Worm (Caenorhabditis elegans) whole organism, mixed stage, embryonic: Measurements from ENCODE around the gene nhr-158.

Experiments used
- bed-3 ChIP-seq: fragments of 200-800 bp; sonication (Bioruptor generic); optimal IDR thresholded peaks from 3 replicates; lab custom pipeline; 2018; ENCODE audit warnings: mild to moderate bottlenecking, missing genetic modification characterization, moderate library complexity, missing compliant biosample characterization
- blmp-1 ChIP-seq: fragments of 150-350 bp; optimal IDR thresholded peaks from 2 replicates; lab custom pipeline; 2014; ENCODE audit warnings: missing biosample characterization, missing genetic modification characterization
- ceh-39 ChIP-seq: fragments of 150-350 bp; optimal IDR thresholded peaks from 2 replicates; lab custom pipeline; 2014; ENCODE audit warnings: missing biosample characterization, missing genetic modification characterization
- ceh-43 ChIP-seq: fragments of 200-800 bp; sonication (Bioruptor generic); optimal IDR thresholded peaks from 2 replicates; lab custom pipeline; 2018; ENCODE audit warnings: mild to moderate bottlenecking, missing genetic modification characterization, moderate library complexity, missing compliant biosample characterization
- ceh-83 ChIP-seq: fragments of 200-800 bp; sonication (Bioruptor generic); optimal IDR thresholded peaks from 2 replicates; lab custom pipeline; 2018; ENCODE audit warnings: mild to moderate bottlenecking, missing genetic modification characterization, missing compliant biosample characterization
- ces-1 ChIP-seq: fragments of 150-350 bp; optimal IDR thresholded peaks from 2 replicates; lab custom pipeline; 2014; ENCODE audit warnings: missing biosample characterization, missing genetic modification reagents, missing genetic modification characterization
- cnd-1 ChIP-seq: fragments of 200-800 bp; sonication (Bioruptor generic); optimal IDR thresholded peaks from 2 replicates; lab custom pipeline; 2018; ENCODE audit warnings: mild to moderate bottlenecking, missing genetic modification characterization, missing compliant biosample characterization
- drap-1 ChIP-seq: fragments of 200-800 bp; sonication (Bioruptor generic); optimal IDR thresholded peaks from 3 replicates; lab custom pipeline; 2018; ENCODE audit warnings: mild to moderate bottlenecking, missing genetic modification characterization, missing compliant biosample characterization
- elt-1 ChIP-seq: sonication (generic microtip); optimal IDR thresholded peaks from 2 replicates; lab custom pipeline; 2017; ENCODE audit warnings: missing genetic modification characterization, mild to moderate bottlenecking, missing compliant biosample characterization, antibody characterized with exemption, moderate library complexity, borderline replicate concordance; ENCODE audit not compliant: insufficient read depth
- elt-3 ChIP-seq: fragments of 150-350 bp; optimal IDR thresholded peaks from 2 replicates; lab custom pipeline; 2014; ENCODE audit warnings: missing biosample characterization, missing genetic modification characterization
- flh-1 ChIP-seq: fragments of 200-800 bp; sonication (Bioruptor generic); optimal IDR thresholded peaks from 2 replicates; lab custom pipeline; 2018; ENCODE audit warnings: mild to moderate bottlenecking, missing genetic modification characterization, moderate library complexity, missing compliant biosample characterization
- ham-2 ChIP-seq: fragments of 200-800 bp; sonication (Bioruptor generic); optimal IDR thresholded peaks from 2 replicates; lab custom pipeline; 2018; ENCODE audit warnings: mild to moderate bottlenecking, missing genetic modification characterization, missing compliant biosample characterization
- hlh-1 ChIP-seq: fragments of 150-350 bp; optimal IDR thresholded peaks from 2 replicates; lab custom pipeline; 2014; ENCODE audit warnings: missing biosample characterization, missing genetic modification reagents, missing genetic modification characterization
- lin-13 ChIP-seq: fragments of 150-350 bp; optimal IDR thresholded peaks from 2 replicates; lab custom pipeline; 2014; ENCODE audit warnings: missing biosample characterization, missing genetic modification characterization
- lin-32 ChIP-seq: fragments of 200-800 bp; sonication (Bioruptor generic); optimal IDR thresholded peaks from 2 replicates; lab custom pipeline; 2018; ENCODE audit warnings: mild to moderate bottlenecking, missing genetic modification characterization, missing compliant biosample characterization
- mab-5 ChIP-seq: fragments of 150-350 bp; optimal IDR thresholded peaks from 2 replicates; lab custom pipeline; 2014; ENCODE audit warnings: missing biosample characterization, missing genetic modification characterization
- mep-1 ChIP-seq: fragments of 150-350 bp; optimal IDR thresholded peaks from 2 replicates; lab custom pipeline; 2017; ENCODE audit warnings: missing biosample characterization, missing genetic modification reagents, missing genetic modification characterization, inconsistent platforms
- mls-2 ChIP-seq: sonication (generic microtip); optimal IDR thresholded peaks from 2 replicates; lab custom pipeline; 2016; ENCODE audit warnings: mild to moderate bottlenecking, missing genetic modification characterization, moderate library complexity, missing compliant biosample characterization
- nhr-12 ChIP-seq: fragments of 150-350 bp; optimal IDR thresholded peaks from 2 replicates; lab custom pipeline; 2014; ENCODE audit warnings: missing biosample characterization, missing genetic modification characterization
- nhr-2 ChIP-seq: fragments of 150-350 bp; optimal IDR thresholded peaks from 2 replicates; lab custom pipeline; 2014; ENCODE audit warnings: missing biosample characterization, missing genetic modification characterization
- nhr-237 ChIP-seq: fragments of 150-350 bp; optimal IDR thresholded peaks from 2 replicates; lab custom pipeline; 2014; ENCODE audit warnings: missing biosample characterization, missing genetic modification characterization
- nhr-28 ChIP-seq: fragments of 150-350 bp; optimal IDR thresholded peaks from 2 replicates; lab custom pipeline; 2014; ENCODE audit warnings: missing biosample characterization, missing genetic modification characterization
- pha-4 ChIP-seq: fragments of 150-350 bp; optimal IDR thresholded peaks from 2 replicates; lab custom pipeline; 2018; ENCODE audit warnings: missing biosample characterization, missing genetic modification reagents, missing genetic modification characterization
- sem-2 ChIP-seq: fragments of 200-800 bp; sonication (Bioruptor generic); optimal IDR thresholded peaks from 2 replicates; lab custom pipeline; 2018; ENCODE audit warnings: mild to moderate bottlenecking, missing genetic modification characterization, missing compliant biosample characterization
- snpc-4 ChIP-seq: fragments of 150-350 bp; optimal IDR thresholded peaks from 2 replicates; lab custom pipeline; 2014; ENCODE audit warnings: missing biosample characterization, missing genetic modification characterization
- sptf-1 ChIP-seq: sonication (generic microtip); optimal IDR thresholded peaks from 2 replicates; lab custom pipeline; 2017; ENCODE audit warnings: mild to moderate bottlenecking, missing genetic modification characterization, moderate library complexity, missing compliant biosample characterization
- tbx-8 ChIP-seq: fragments of 200-800 bp; sonication (Bioruptor generic); optimal IDR thresholded peaks from 2 replicates; lab custom pipeline; 2018; ENCODE audit warnings: mild to moderate bottlenecking, missing genetic modification characterization, moderate library complexity, missing compliant biosample characterization
- unc-120 ChIP-seq: sonication (generic microtip); optimal IDR thresholded peaks from 2 replicates; lab custom pipeline; 2017; ENCODE audit warnings: missing genetic modification characterization, missing compliant biosample characterization; ENCODE audit not compliant: poor library complexity, severe bottlenecking
- unc-62 ChIP-seq: fragments of 150-350 bp; optimal IDR thresholded peaks from 2 replicates; lab custom pipeline; 2014; ENCODE audit warnings: missing biosample characterization, missing genetic modification reagents, missing genetic modification characterization
- ztf-11 ChIP-seq: fragments of 150-350 bp; optimal IDR thresholded peaks from 2 replicates; lab custom pipeline; 2014; ENCODE audit warnings: missing biosample characterization, missing genetic modification characterization

Gene nhr-158

ce11 chrV:3851760-3852159 is 22.2 kb downstream of the nhr-158 start:
- TF ChIP-seq pha-4 (tag; lab: Kevin White, UChicago) (no peak), nhr-12 (tag; lab: Kevin White, UChicago) (no peak), ceh-83 (GFP tag; lab: Kevin White, UChicago) (no peak), elt-3 (tag; lab: Kevin White, UChicago) (no peak), cnd-1 (tag; lab: Kevin White, UChicago) (no peak), mls-2 (tag; lab: Kevin White, UChicago) (no peak), ztf-11 (tag; lab: Kevin White, UChicago) (no peak), unc-120 (tag; lab: Kevin White, UChicago) (no peak), tbx-8 (GFP tag; lab: Kevin White, UChicago) (no peak), lin-32 (GFP tag; lab: Kevin White, UChicago) (no peak), ceh-39 (no peak), mep-1 (tag; lab: Kevin White, UChicago) (no peak), elt-1 (tag; lab: Kevin White, UChicago) (no peak), ceh-43 (GFP tag; lab: Kevin White, UChicago) (no peak), nhr-237 (no peak), lin-13 (tag; lab: Kevin White, UChicago) (no peak), unc-62 (no peak), ham-2 (GFP tag; lab: Kevin White, UChicago) (no peak), sem-2 (GFP tag; lab: Kevin White, UChicago) (no peak), drap-1 (GFP tag; lab: Kevin White, UChicago) (no peak)

- TF ChIP-seq drap-1 (GFP tag; lab: Kevin White, UChicago) = no peak
- no peak for TF ChIP-seq ham-2 (GFP tag; lab: Kevin White, UChicago)
- TF ChIP-seq tbx-8 (GFP tag; lab: Kevin White, UChicago) = no peak
- no peak for TF ChIP-seq unc-120 (tag; lab: Kevin White, UChicago)
- TF ChIP-seq, all 35 proteins: peak for 0
Measured at ce11 chrV:3847268-3847667, 26.7 kb downstream of the nhr-158 start, which contains the start of gene nhr-185. TSS of gene nhr-185 (minus strand) at chrV:3847368.

ce11 chrV:3843926-3844325 is 30.0 kb downstream of the nhr-158 start, which contains the start of gene ugt-32:
TSS of gene ugt-32 (minus strand) at chrV:3844007.
- no peak for TF ChIP-seq pha-4 (tag; lab: Kevin White, UChicago)
- TF ChIP-seq ces-1 (GFP tag; lab: Kevin White, UChicago) = no peak
- TF ChIP-seq nhr-2 (tag; lab: Kevin White, UChicago) = no peak
- TF ChIP-seq ceh-83 (GFP tag; lab: Kevin White, UChicago) = no peak
- TF ChIP-seq sptf-1 = no peak
- TF ChIP-seq sem-2 (GFP tag; lab: Kevin White, UChicago) = no peak
- TF ChIP-seq flh-1 = no peak
- no peak for TF ChIP-seq nhr-28 (tag; lab: Kevin White, UChicago)
- no peak for TF ChIP-seq blmp-1 (tag; lab: Kevin White, UChicago)
- no peak for TF ChIP-seq elt-1 (tag; lab: Kevin White, UChicago)
- no peak for TF ChIP-seq elt-3 (tag; lab: Kevin White, UChicago)
- no peak for TF ChIP-seq nhr-12 (tag; lab: Kevin White, UChicago)
- TF ChIP-seq cnd-1 (tag; lab: Kevin White, UChicago) = no peak
- no peak for TF ChIP-seq nhr-237
- TF ChIP-seq bed-3 (GFP tag; lab: Kevin White, UChicago) = no peak

DNA sequence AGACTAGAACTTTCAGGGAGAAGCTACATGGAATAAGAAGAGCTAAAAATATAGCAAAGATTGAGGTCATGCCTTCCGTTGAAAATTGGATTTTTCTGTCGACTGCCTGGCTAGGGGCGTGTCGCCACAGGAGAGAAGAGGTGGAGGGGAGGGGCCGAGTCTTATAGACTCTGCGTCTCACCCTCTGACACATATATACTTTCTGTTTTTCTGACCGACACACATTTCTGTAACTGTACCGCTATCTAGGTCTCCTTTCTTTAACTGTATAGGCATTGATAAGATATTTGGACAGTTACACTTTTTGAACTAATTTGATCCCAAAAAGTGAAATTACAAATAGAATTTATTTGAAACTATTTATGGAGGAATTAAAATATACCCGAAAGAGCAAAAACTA is 32.5 kb downstream of the nhr-158 start:
- no peak for TF ChIP-seq blmp-1 (tag; lab: Kevin White, UChicago)
- no peak for TF ChIP-seq unc-120 (tag; lab: Kevin White, UChicago)

DNA sequence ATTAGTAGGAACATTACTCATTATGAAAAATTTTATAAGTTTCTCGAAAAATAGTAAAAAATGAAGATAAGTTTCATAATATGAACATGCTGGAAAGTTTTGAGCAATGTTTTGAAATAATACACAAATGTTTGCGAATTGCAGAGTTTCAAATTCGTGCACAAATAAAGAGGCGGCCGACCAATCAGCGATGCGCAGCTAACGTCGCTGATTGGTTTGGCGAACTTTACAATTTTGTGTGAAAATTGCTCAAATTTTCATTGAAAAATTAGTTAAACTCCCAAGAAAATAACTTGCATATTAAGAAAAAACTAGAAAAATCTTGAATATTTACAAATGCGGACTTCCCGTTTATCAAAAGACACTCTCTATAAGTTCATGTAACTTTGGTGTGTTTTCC is 41.3 kb downstream of the nhr-158 start:
- TF ChIP-seq ceh-83 (GFP tag; lab: Kevin White, UChicago) (no peak), mab-5 (no peak), ztf-11 (tag; lab: Kevin White, UChicago) (no peak), ces-1 (GFP tag; lab: Kevin White, UChicago) (no peak), hlh-1 (tag; lab: Kevin White, UChicago) (no peak), ceh-39 (no peak), drap-1 (GFP tag; lab: Kevin White, UChicago) (no peak), blmp-1 (tag; lab: Kevin White, UChicago) (no peak), nhr-237 (no peak), nhr-28 (tag; lab: Kevin White, UChicago) (no peak), mep-1 (tag; lab: Kevin White, UChicago) (no peak), snpc-4 (tag; lab: Kevin White, UChicago) (no peak), tbx-8 (GFP tag; lab: Kevin White, UChicago) (no peak), cnd-1 (tag; lab: Kevin White, UChicago) (no peak), bed-3 (GFP tag; lab: Kevin White, UChicago) (no peak)
